Fruit fly (Drosophila melanogaster): ENCODE measurements around the gene CG33003.

Gene CG33003

dm6 chr2L:4417982-4418381 lies 17.2 kb downstream of the CG33003 start (continued):
- TF ChIP-seq CG2199 (GFP tag; IDR thresholded peaks at IDR 0.05) (no peak), hkb (optimal IDR thresholded peaks at IDR 0.05) (no peak), hkb (GFP tag; IDR thresholded peaks at IDR 0.05) (no peak), trem (tag; optimal IDR thresholded peaks at IDR 0.05) (no peak), Oli (tag; optimal IDR thresholded peaks at IDR 0.05) (no peak), CG7963 (GFP tag; IDR thresholded peaks at IDR 0.05; ENCODE audit: partially characterized antibody) (no peak), phol (tag; optimal IDR thresholded peaks at IDR 0.05) (no peak), CG17361 (GFP tag; IDR thresholded peaks at IDR 0.05) (no peak), Dip3 (GFP tag; optimal IDR thresholded peaks at IDR 0.05) (no peak), pan (optimal IDR thresholded peaks at IDR 0.05) (no peak), pan (GFP tag; optimal IDR thresholded peaks at IDR 0.05 in 1 of 2, IDR thresholded peaks at IDR 0.05 in 1 of 2) (peak in 1 of 2 experiments; percentile 31), Nf-YA (GFP tag; IDR thresholded peaks at IDR 0.05) (0 out of 2 replicates have a peak, but pooled peaks have one; percentile 8), cwo (GFP tag; optimal IDR thresholded peaks at IDR 0.05) (no peak), Nf-YC (tag; optimal IDR thresholded peaks at IDR 0.05) (no peak), Hey (tag; optimal IDR thresholded peaks at IDR 0.05) (no peak), seq (GFP tag; IDR thresholded peaks at IDR 0.05) (no peak), Rx (GFP tag; IDR thresholded peaks at IDR 0.05) (no peak), Poxn (GFP tag; IDR thresholded peaks at IDR 0.05) (no peak), luna (GFP tag; optimal IDR thresholded peaks at IDR 0.05) (no peak), CG14710 (tag; optimal IDR thresholded peaks at IDR 0.05) (no peak), H15 (GFP tag; IDR thresholded peaks at IDR 0.05) (no peak), zf30C (GFP tag; optimal IDR thresholded peaks at IDR 0.05) (no peak), dati (GFP tag; IDR thresholded peaks at IDR 0.05) (no peak), CG10654 (GFP tag; optimal IDR thresholded peaks at IDR 0.05) (no peak), ewg (GFP tag; optimal IDR thresholded peaks at IDR 0.05) (no peak), CG2678 (tag; optimal IDR thresholded peaks at IDR 0.05) (no peak), jigr1 (GFP tag; IDR thresholded peaks at IDR 0.05) (no peak), CG32767 (GFP tag; IDR thresholded peaks at IDR 0.05) (no peak), CG7357 (GFP tag; IDR thresholded peaks at IDR 0.05) (no peak), Dref (GFP tag; IDR thresholded peaks at IDR 0.05) (no peak; the same call in 1 of the 2 replicates), CG7928 (GFP tag; optimal IDR thresholded peaks at IDR 0.05) (no peak), Jarid2 (GFP tag; optimal IDR thresholded peaks at IDR 0.05) (no peak), crp (GFP tag; optimal IDR thresholded peaks at IDR 0.05) (no peak), CG8290 (GFP tag; optimal IDR thresholded peaks at IDR 0.05) (no peak), CG8290 (tag; optimal IDR thresholded peaks at IDR 0.05) (no peak), CG43689 (GFP tag; IDR thresholded peaks at IDR 0.05) (no peak), CG15514 (GFP tag; optimal IDR thresholded peaks at IDR 0.05) (no peak), exex (tag; optimal IDR thresholded peaks at IDR 0.05) (no peak), amos (GFP tag; IDR thresholded peaks at IDR 0.05; ENCODE audit: partially characterized antibody) (no peak), Xrp1 (GFP tag; IDR thresholded peaks at IDR 0.05) (no peak), CG9437 (GFP tag; optimal IDR thresholded peaks at IDR 0.05) (no peak), sr (GFP tag; IDR thresholded peaks at IDR 0.05) (peak; percentile 59; the same call in 1 of the 3 replicates), CG14860 (GFP tag; IDR thresholded peaks at IDR 0.05; ENCODE audit: partially characterized antibody) (no peak), yki (optimal IDR thresholded peaks at IDR 0.05) (no peak), CG17385 (GFP tag; optimal IDR thresholded peaks at IDR 0.05) (no peak), sc (optimal IDR thresholded peaks at IDR 0.05) (no peak), sc (GFP tag; optimal IDR thresholded peaks at IDR 0.05) (no peak), CG8478 (optimal IDR thresholded peaks at IDR 0.05) (no peak), CG12071 (GFP tag; optimal IDR thresholded peaks at IDR 0.05) (no peak), nerfin-2 (GFP tag; IDR thresholded peaks at IDR 0.05; ENCODE audit: partially characterized antibody) (no peak), MTF-1 (GFP tag; optimal IDR thresholded peaks at IDR 0.05; ENCODE audit: borderline replicate concordance) (no peak), bsh (GFP tag; optimal IDR thresholded peaks at IDR 0.05) (no peak), CG10431 (GFP tag; optimal IDR thresholded peaks at IDR 0.05) (no peak)
